Worm (Caenorhabditis elegans): Measurements from ENCODE around the gene rps-30.

DNA sequence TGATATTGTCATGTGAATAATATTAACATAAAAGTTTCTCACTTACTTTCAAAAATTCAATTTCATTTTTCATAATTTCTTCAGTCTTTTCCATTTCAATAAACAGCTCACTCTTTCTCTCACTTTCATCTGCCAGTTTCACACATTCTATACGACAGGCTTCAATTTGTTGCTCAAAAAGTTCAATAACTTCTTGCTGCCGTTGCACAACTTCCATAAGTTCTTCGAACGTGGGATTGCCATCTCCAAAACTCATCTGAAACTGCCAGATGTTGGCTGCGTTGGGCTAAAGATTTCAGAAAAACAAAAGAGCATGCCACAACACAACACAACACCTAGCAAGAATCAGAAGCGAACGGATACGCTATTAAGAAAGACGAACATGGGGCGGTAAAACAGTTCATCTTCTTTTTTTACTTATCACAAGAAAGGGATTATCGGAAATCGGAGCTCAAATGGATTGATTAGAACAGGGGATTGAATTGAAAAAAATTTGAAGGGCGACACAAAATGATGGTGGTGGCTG lies 43.1 kb upstream of the rps-30 start:
- TF ChIP-seq him-1 (tag; optimal IDR thresholded peaks at IDR 0.05) (no peak), W03F9.2 (tag; optimal IDR thresholded peaks at IDR 0.05) (no peak)
